Worm (Caenorhabditis elegans) whole organism, L2 larva: Measurements from ENCODE around the gene Y70G10A.3.

Experiments
- C34F6.9 ChIP-seq: fragments of 150-350 bp; optimal IDR thresholded peaks from 2 replicates; lab custom pipeline; 2014; ENCODE audit warnings: missing biosample characterization, missing genetic modification characterization
- R02D3.7 ChIP-seq: fragments of 150-350 bp; optimal IDR thresholded peaks from 2 replicates; lab custom pipeline; 2014; ENCODE audit warnings: missing biosample characterization, missing genetic modification characterization
- Y55F3AM.14 ChIP-seq: fragments of 200-800 bp; sonication (Bioruptor generic); optimal IDR thresholded peaks from 2 replicates; lab custom pipeline; 2018; ENCODE audit warnings: mild to moderate bottlenecking, missing genetic modification characterization, missing compliant biosample characterization
- alr-1 ChIP-seq: fragments of 150-350 bp; optimal IDR thresholded peaks from 2 replicates; lab custom pipeline; 2014; ENCODE audit warnings: missing biosample characterization, missing genetic modification characterization
- aly-2 ChIP-seq: fragments of 150-350 bp; optimal IDR thresholded peaks from 2 replicates; lab custom pipeline; 2014; ENCODE audit warnings: missing biosample characterization, missing genetic modification characterization
- ama-1 ChIP-seq: fragments of 150-350 bp; optimal IDR thresholded peaks from 2 replicates; lab custom pipeline; 2018; ENCODE audit warnings: inconsistent platforms
- blmp-1 ChIP-seq: sonication (generic microtip); optimal IDR thresholded peaks from 2 replicates; lab custom pipeline; 2017; ENCODE audit warnings: missing genetic modification characterization, mild to moderate bottlenecking, missing compliant biosample characterization, antibody characterized with exemption, moderate library complexity; ENCODE audit not compliant: insufficient read depth
- ceh-16 ChIP-seq: fragments of 150-350 bp; optimal IDR thresholded peaks from 2 replicates; lab custom pipeline; 2014; ENCODE audit warnings: missing biosample characterization, missing genetic modification characterization
- ceh-82 ChIP-seq: fragments of 150-350 bp; optimal IDR thresholded peaks from 2 replicates; lab custom pipeline; 2014; ENCODE audit warnings: missing biosample characterization, missing genetic modification characterization
- crh-2 ChIP-seq: sonication (generic microtip); optimal IDR thresholded peaks from 2 replicates; lab custom pipeline; 2017; ENCODE audit warnings: missing biosample characterization, missing genetic modification characterization
- dmd-4 ChIP-seq: sonication (generic microtip); optimal IDR thresholded peaks from 2 replicates; lab custom pipeline; 2017; ENCODE audit warnings: missing biosample characterization, missing genetic modification characterization
- elt-1 ChIP-seq: fragments of 150-350 bp; optimal IDR thresholded peaks from 2 replicates; lab custom pipeline; 2014; ENCODE audit warnings: missing biosample characterization, missing genetic modification characterization
- elt-3 ChIP-seq: sonication (generic microtip); optimal IDR thresholded peaks from 2 replicates; lab custom pipeline; 2017; ENCODE audit warnings: missing biosample characterization, missing genetic modification characterization
- gmeb-1 ChIP-seq: fragments of 150-350 bp; optimal IDR thresholded peaks from 2 replicates; lab custom pipeline; 2014; ENCODE audit warnings: missing biosample characterization, missing genetic modification characterization
- lin-13 ChIP-seq: fragments of 150-350 bp; optimal IDR thresholded peaks from 2 replicates; lab custom pipeline; 2014; ENCODE audit warnings: missing biosample characterization, missing genetic modification reagents, missing genetic modification characterization
- lin-39 ChIP-seq: fragments of 150-350 bp; optimal IDR thresholded peaks from 2 replicates; lab custom pipeline; 2014; ENCODE audit warnings: missing biosample characterization, missing genetic modification reagents, missing genetic modification characterization
- lsy-2 ChIP-seq, 2 experiments: fragments of 150-350 bp in 1 of 2; sonication (generic microtip) in 1 of 2; optimal IDR thresholded peaks; 2 replicates each; lab custom pipeline; 2014 to 2017; ENCODE audit warnings: missing biosample characterization in 2 of 2, missing genetic modification characterization in 2 of 2
- mbf-1 ChIP-seq: sonication (generic microtip); optimal IDR thresholded peaks from 2 replicates; lab custom pipeline; 2017; ENCODE audit warnings: missing biosample characterization, missing genetic modification characterization
- mdl-1 ChIP-seq, 2 experiments: fragments of 150-350 bp in 1 of 2; sonication (generic microtip) in 1 of 2; optimal IDR thresholded peaks; 2 replicates each; lab custom pipeline; 2017; ENCODE audit warnings: missing biosample characterization in 2 of 2, missing genetic modification characterization in 2 of 2
- nhr-10 ChIP-seq: sonication (generic microtip); optimal IDR thresholded peaks from 2 replicates; lab custom pipeline; 2017; ENCODE audit warnings: missing biosample characterization, missing genetic modification characterization
- nhr-11 ChIP-seq: fragments of 150-350 bp; optimal IDR thresholded peaks from 2 replicates; lab custom pipeline; 2014; ENCODE audit warnings: missing biosample characterization, missing genetic modification characterization
- nhr-12 ChIP-seq: fragments of 150-350 bp; optimal IDR thresholded peaks from 2 replicates; lab custom pipeline; 2014; ENCODE audit warnings: missing biosample characterization, missing genetic modification characterization
- nhr-129 ChIP-seq: fragments of 150-350 bp; optimal IDR thresholded peaks from 2 replicates; lab custom pipeline; 2014; ENCODE audit warnings: missing biosample characterization, missing genetic modification characterization
- nhr-21 ChIP-seq: fragments of 150-350 bp; optimal IDR thresholded peaks from 2 replicates; lab custom pipeline; 2014; ENCODE audit warnings: missing biosample characterization, missing genetic modification characterization
- nhr-237 ChIP-seq: fragments of 150-350 bp; optimal IDR thresholded peaks from 2 replicates; lab custom pipeline; 2014; ENCODE audit warnings: missing biosample characterization, missing genetic modification characterization
- nhr-25 ChIP-seq: fragments of 150-350 bp; sonication (generic microtip); optimal IDR thresholded peaks from 3 replicates; lab custom pipeline; 2014; ENCODE audit warnings: missing biosample characterization, missing genetic modification characterization
- nhr-6 ChIP-seq: fragments of 150-350 bp; optimal IDR thresholded peaks from 2 replicates; lab custom pipeline; 2014; ENCODE audit warnings: missing biosample characterization, missing genetic modification characterization
- nhr-77 ChIP-seq: fragments of 150-350 bp; optimal IDR thresholded peaks from 2 replicates; lab custom pipeline; 2014; ENCODE audit warnings: missing biosample characterization, missing genetic modification characterization
- peb-1 ChIP-seq: fragments of 150-350 bp; optimal IDR thresholded peaks from 2 replicates; lab custom pipeline; 2014; ENCODE audit warnings: missing biosample characterization, missing genetic modification characterization
- sem-4 ChIP-seq: fragments of 150-350 bp; optimal IDR thresholded peaks from 2 replicates; lab custom pipeline; 2014; ENCODE audit warnings: missing biosample characterization, missing genetic modification reagents, missing genetic modification characterization
- skn-1 ChIP-seq: sonication (generic microtip); optimal IDR thresholded peaks from 2 replicates; lab custom pipeline; 2017; ENCODE audit warnings: missing biosample characterization, missing genetic modification characterization
- sma-3 ChIP-seq: sonication (generic microtip); optimal IDR thresholded peaks from 2 replicates; lab custom pipeline; 2016; ENCODE audit warnings: missing genetic modification reagents, missing genetic modification characterization, missing compliant biosample characterization
- unc-39 ChIP-seq: fragments of 150-350 bp; optimal IDR thresholded peaks from 2 replicates; lab custom pipeline; 2014; ENCODE audit warnings: missing biosample characterization, missing genetic modification characterization
- unc-55 ChIP-seq: fragments of 150-350 bp; sonication (generic microtip); optimal IDR thresholded peaks from 3 replicates; lab custom pipeline; 2014; ENCODE audit warnings: missing biosample characterization, missing genetic modification reagents, missing genetic modification characterization
- ztf-1 ChIP-seq: fragments of 200-800 bp; sonication (Bioruptor generic); conservative IDR thresholded peaks from 2 replicates; pipeline ENCODE4 v1.3.6; 2022; ENCODE audit warnings: missing genetic modification characterization, missing compliant biosample characterization
- ztf-11 ChIP-seq: sonication (generic microtip); optimal IDR thresholded peaks from 2 replicates; lab custom pipeline; 2017; ENCODE audit warnings: missing biosample characterization, missing genetic modification characterization
- ztf-4 ChIP-seq: fragments of 150-350 bp; optimal IDR thresholded peaks from 2 replicates; lab custom pipeline; 2014; ENCODE audit warnings: missing biosample characterization, missing genetic modification characterization

Gene Y70G10A.3

ce11 chrIII:10238448-10239154 lies at the start of gene Y70G10A.3:
Gene Y70G10A.3 (plus strand): TSS chrIII:10239104.
- TF ChIP-seq ztf-1 (no peak), blmp-1 (tag; lab: Kevin White, UChicago) (peak; percentile 29), nhr-21 (tag; lab: Kevin White, UChicago) (no peak), elt-1 (tag; lab: Kevin White, UChicago) (no peak), dmd-4 (no peak), C34F6.9 (no peak)

DNA sequence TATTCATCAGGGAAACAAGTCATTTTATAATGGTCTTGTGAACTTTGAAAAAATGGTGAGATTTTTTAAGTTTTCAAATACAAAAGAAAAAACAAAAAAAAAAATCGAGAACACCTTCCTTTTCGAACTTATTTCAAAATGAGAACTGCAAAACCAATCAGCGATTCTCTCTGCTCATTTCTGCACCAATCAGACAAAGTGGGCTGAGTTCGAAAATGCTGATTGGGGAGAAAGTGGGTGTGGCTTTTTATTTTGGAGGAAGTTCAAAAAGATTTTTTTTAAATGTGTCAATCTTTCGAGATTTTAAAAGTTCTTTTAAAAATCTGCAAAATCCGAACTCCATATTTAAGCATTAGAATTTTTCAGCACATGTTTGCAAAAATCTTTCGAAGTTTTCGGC lies 44.3 kb upstream of the Y70G10A.3 start:
- TF ChIP-seq nhr-129 (tag; lab: Kevin White, UChicago), result no peak
- TF ChIP-seq nhr-77, result no peak
- TF ChIP-seq Y55F3AM.14 (GFP tag; lab: Kevin White, UChicago), result no peak
- no peak for TF ChIP-seq unc-39
- no peak for TF ChIP-seq sem-4 (tag; lab: Kevin White, UChicago)
- no peak for TF ChIP-seq ceh-82
- no peak for TF ChIP-seq unc-55 (GFP tag; lab: Kevin White, UChicago)
- no peak for TF ChIP-seq sma-3
- TF ChIP-seq nhr-25, result no peak
- TF ChIP-seq blmp-1 (tag; lab: Kevin White, UChicago), result no peak
- no peak for TF ChIP-seq peb-1 (tag; lab: Kevin White, UChicago)
- no peak for TF ChIP-seq skn-1 (tag; lab: Kevin White, UChicago)
- TF ChIP-seq ztf-4 (tag; lab: Kevin White, UChicago), result no peak
- TF ChIP-seq nhr-237, result no peak
- TF ChIP-seq, all 48 proteins: peak for 0

DNA sequence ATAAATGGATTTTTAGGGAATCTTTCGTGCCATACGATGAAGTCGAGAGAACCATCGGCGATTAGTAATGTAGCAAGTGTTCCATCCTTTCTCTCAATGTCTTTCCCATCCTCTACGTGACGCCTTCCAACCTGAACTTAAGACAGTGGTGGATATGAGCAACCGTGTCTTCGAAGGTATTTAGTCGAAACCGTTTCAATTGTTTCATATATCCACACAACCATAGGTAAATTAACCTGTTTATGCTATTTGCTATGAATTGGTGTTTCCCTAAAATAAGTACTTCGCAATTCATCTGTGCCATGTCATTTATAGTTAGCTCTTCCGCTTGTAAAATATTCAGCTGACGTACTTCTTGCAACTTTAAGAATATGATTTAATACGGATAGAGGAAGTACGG lies 43.0 kb upstream of the Y70G10A.3 start:
- TF ChIP-seq mdl-1 (tag; optimal IDR thresholded peaks at IDR 0.05; lab: Kevin White, UChicago), result no peak
- TF ChIP-seq nhr-11, result no peak
- no peak for TF ChIP-seq sma-3
- TF ChIP-seq crh-2, result no peak
- TF ChIP-seq ztf-11 (tag; lab: Kevin White, UChicago), result no peak
- TF ChIP-seq Y55F3AM.14 (GFP tag; lab: Kevin White, UChicago), result no peak
- TF ChIP-seq elt-1 (tag; lab: Kevin White, UChicago), result no peak
- TF ChIP-seq gmeb-1 (tag; lab: Kevin White, UChicago), result no peak
- no peak for TF ChIP-seq nhr-77
- no peak for TF ChIP-seq lin-39
- TF ChIP-seq nhr-6, result no peak
- no peak for TF ChIP-seq lin-13 (GFP tag; lab: Kevin White, UChicago)
- TF ChIP-seq C34F6.9, result no peak
- TF ChIP-seq blmp-1 (tag; lab: Kevin White, UChicago), result no peak
- TF ChIP-seq elt-3 (tag; lab: Kevin White, UChicago), result no peak
- no peak for TF ChIP-seq lsy-2 (tag; optimal IDR thresholded peaks at IDR 0.05; lab: Kevin White, UChicago)
- TF ChIP-seq unc-55 (GFP tag; lab: Kevin White, UChicago), result no peak

- TF ChIP-seq ztf-1, result no peak
- TF ChIP-seq alr-1 (tag; lab: Kevin White, UChicago), result no peak
- TF ChIP-seq aly-2 (tag; lab: Kevin White, UChicago), result no peak
- no peak for TF ChIP-seq nhr-237
- no peak for TF ChIP-seq lsy-2 (tag; optimal IDR thresholded peaks at IDR 0.05; lab: Kevin White, UChicago)
- TF ChIP-seq ztf-4 (tag; lab: Kevin White, UChicago), result no peak
- TF ChIP-seq mbf-1 (tag; lab: Kevin White, UChicago), result no peak
- no peak for TF ChIP-seq nhr-11
- no peak for TF ChIP-seq ama-1
- TF ChIP-seq nhr-21 (tag; lab: Kevin White, UChicago), result no peak
- no peak for TF ChIP-seq nhr-12 (tag; lab: Kevin White, UChicago)
- TF ChIP-seq nhr-77, result no peak
- no peak for TF ChIP-seq ceh-16 (tag; lab: Kevin White, UChicago)
- no peak for TF ChIP-seq gmeb-1 (tag; lab: Kevin White, UChicago)
- TF ChIP-seq sma-3, result no peak
- TF ChIP-seq ceh-82, result no peak
- TF ChIP-seq, all 48 proteins: peak for 0
Measured at ce11 chrIII:10196796-10197195, 42.1 kb upstream of the Y70G10A.3 start.

ce11 chrIII:10197416-10197815 lies 41.5 kb upstream of the Y70G10A.3 start, which contains the start of gene dod-6:
Gene dod-6 (plus strand): TSS chrIII:10197716.
- no peak for TF ChIP-seq C34F6.9
- TF ChIP-seq R02D3.7 (tag; lab: Kevin White, UChicago), result no peak
- no peak for TF ChIP-seq lin-13 (GFP tag; lab: Kevin White, UChicago)
- no peak for TF ChIP-seq mbf-1 (tag; lab: Kevin White, UChicago)
- TF ChIP-seq nhr-10 (tag; lab: Kevin White, UChicago), result no peak
- no peak for TF ChIP-seq crh-2
